Fruit fly (Drosophila melanogaster): ENCODE measurements around the gene Acsx1R.

DNA sequence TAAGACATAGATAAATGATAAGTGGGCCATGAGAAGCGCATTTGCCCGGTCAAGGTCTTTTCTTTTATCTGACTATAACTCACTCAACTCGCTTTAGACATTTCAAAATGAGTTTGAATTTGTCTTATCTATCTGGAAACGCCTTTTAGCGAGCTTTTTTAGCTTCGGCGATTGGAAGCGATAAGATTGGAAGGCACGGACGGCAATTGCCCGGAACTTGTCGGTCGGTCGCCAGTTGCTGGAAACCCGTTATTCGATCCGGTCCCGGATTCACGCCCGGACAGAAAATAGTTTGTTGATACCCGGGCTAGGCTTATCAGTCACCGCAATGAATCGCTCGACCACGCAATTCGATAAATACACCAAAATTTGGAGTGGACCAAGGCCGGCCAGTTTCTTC, 6.2 kb upstream of the Acsx1R start, which contains the start of gene Acsx4:
- TF ChIP-seq CTCF (optimal IDR thresholded peaks at IDR 0.05) (no peak), CG8478 (optimal IDR thresholded peaks at IDR 0.05) (no peak)
